Worm (Caenorhabditis elegans): Measurements from ENCODE around the gene K06B4.15.

ce11 chrV:15712385-15712784 lies 42.1 kb downstream of the K06B4.15 start:
- TF ChIP-seq sptf-1 (tag; optimal IDR thresholded peaks at IDR 0.05) (no peak), C34B4.2 (tag; optimal IDR thresholded peaks at IDR 0.05) (no peak), tbx-2 (tag; optimal IDR thresholded peaks at IDR 0.05) (no peak), unc-130 (tag; optimal IDR thresholded peaks at IDR 0.05) (no peak), ztf-11 (tag; optimal IDR thresholded peaks at IDR 0.05) (no peak), lin-35 (GFP tag; optimal IDR thresholded peaks at IDR 0.05) (no peak)
